Fruit fly (Drosophila melanogaster): ENCODE results near the gene crp.

Gene crp

dm6 chr2L:16257227-16258071 lies 30.1 kb downstream of the crp start, which contains the start of the genes PRL-1 and EndoGI (continued):
- TF ChIP-seq CG7963 (GFP tag; IDR thresholded peaks at IDR 0.05; ENCODE audit: partially characterized antibody): peak; percentile 99
- TF ChIP-seq CG34224 (GFP tag; IDR thresholded peaks at IDR 0.05; ENCODE audit: partially characterized antibody): peak; percentile 99
- no peak for TF ChIP-seq Lim3 (GFP tag; IDR thresholded peaks at IDR 0.05)
- TF ChIP-seq tap (tag; optimal IDR thresholded peaks at IDR 0.05): peak; percentile 87
- TF ChIP-seq bbx (GFP tag; IDR thresholded peaks at IDR 0.05; ENCODE audit: partially characterized antibody): peak; percentile 100
- TF ChIP-seq CG30403 (GFP tag; optimal IDR thresholded peaks at IDR 0.05): peak; percentile 71
- no peak for TF ChIP-seq ac (GFP tag; optimal IDR thresholded peaks at IDR 0.05)
- TF ChIP-seq Hr78 (GFP tag; optimal IDR thresholded peaks at IDR 0.05): peak in 1 of 2 experiments; percentile 26
- 0 out of 2 replicates have a peak, but pooled peaks have one; percentile 62 for TF ChIP-seq seq (GFP tag; IDR thresholded peaks at IDR 0.05)
- peak; percentile 100 for TF ChIP-seq CG16813 (GFP tag; IDR thresholded peaks at IDR 0.05; ENCODE audit: partially characterized antibody)
- TF ChIP-seq Dll (GFP tag; IDR thresholded peaks at IDR 0.05; ENCODE audit: partially characterized antibody): peak; percentile 98
- peak; percentile 99 for TF ChIP-seq knrl (GFP tag; IDR thresholded peaks at IDR 0.05; ENCODE audit: partially characterized antibody)
- peak; percentile 76 for TF ChIP-seq CG3847 (GFP tag; IDR thresholded peaks at IDR 0.05)
- TF ChIP-seq PHDP (tag; optimal IDR thresholded peaks at IDR 0.05): peak; percentile 94
- TF ChIP-seq NfI (GFP tag; optimal IDR thresholded peaks at IDR 0.05): peak; percentile 66
- no peak for TF ChIP-seq slp2 (GFP tag; optimal IDR thresholded peaks at IDR 0.05)
- peak; percentile 68 for TF ChIP-seq CG17359 (tag; optimal IDR thresholded peaks at IDR 0.05)
- TF ChIP-seq CG10462 (GFP tag; optimal IDR thresholded peaks at IDR 0.05): peak; percentile 19
- no peak for TF ChIP-seq dmrt99B (tag; optimal IDR thresholded peaks at IDR 0.05)
- peak; percentile 79 for TF ChIP-seq trem (tag; optimal IDR thresholded peaks at IDR 0.05)
- peak; percentile 90 for TF ChIP-seq CG18011 (GFP tag; optimal IDR thresholded peaks at IDR 0.05)
- no peak for TF ChIP-seq kni (GFP tag; optimal IDR thresholded peaks at IDR 0.05)
- no peak for TF ChIP-seq CG11398 (GFP tag; optimal IDR thresholded peaks at IDR 0.05)
- TF ChIP-seq CG9876 (GFP tag; optimal IDR thresholded peaks at IDR 0.05): no peak
- no peak for TF ChIP-seq Dip2 (GFP tag; IDR thresholded peaks at IDR 0.05)
- TF ChIP-seq disco-r (GFP tag; optimal IDR thresholded peaks at IDR 0.05): no peak
- TF ChIP-seq sug (tag; optimal IDR thresholded peaks at IDR 0.05): peak; percentile 77
- TF ChIP-seq slou (GFP tag; optimal IDR thresholded peaks at IDR 0.05): peak; percentile 74
- TF ChIP-seq fru (optimal IDR thresholded peaks at IDR 0.05): no peak
- TF ChIP-seq Hey (tag; optimal IDR thresholded peaks at IDR 0.05): no peak
- TF ChIP-seq CrebB (tag; optimal IDR thresholded peaks at IDR 0.05): peak; percentile 73
- peak; percentile 72 for TF ChIP-seq CG10979 (tag; optimal IDR thresholded peaks at IDR 0.05)
- peak; percentile 43; the same call in 1 of the 2 replicates for TF ChIP-seq CG8765 (GFP tag; IDR thresholded peaks at IDR 0.05)
- peak; percentile 44 for TF ChIP-seq HLHmδ (GFP tag; optimal IDR thresholded peaks at IDR 0.05)
- peak; percentile 74 for TF ChIP-seq CG10543 (GFP tag; optimal IDR thresholded peaks at IDR 0.05)
- peak; percentile 86 for TF ChIP-seq CG2712 (tag; optimal IDR thresholded peaks at IDR 0.05)
- TF ChIP-seq CG14710 (tag; optimal IDR thresholded peaks at IDR 0.05): peak; percentile 83
- TF ChIP-seq unc-4 (GFP tag; IDR thresholded peaks at IDR 0.05; ENCODE audit: partially characterized antibody): peak; percentile 98
- peak; percentile 81 for TF ChIP-seq CG4617 (GFP tag; optimal IDR thresholded peaks at IDR 0.05; ENCODE audit: borderline replicate concordance)
- peak; percentile 76 for TF ChIP-seq D19A (tag; optimal IDR thresholded peaks at IDR 0.05)
- TF ChIP-seq Deaf1 (tag; optimal IDR thresholded peaks at IDR 0.05): peak; percentile 62
- peak; percentile 74 for TF ChIP-seq sob (GFP tag; IDR thresholded peaks at IDR 0.05)
- peak; percentile 39 for TF ChIP-seq CG10431 (GFP tag; optimal IDR thresholded peaks at IDR 0.05)
- peak; percentile 89 for TF ChIP-seq CG17568 (GFP tag; optimal IDR thresholded peaks at IDR 0.05)
- no peak for TF ChIP-seq Bdp1 (GFP tag; optimal IDR thresholded peaks at IDR 0.05)
- TF ChIP-seq Rfx (GFP tag; IDR thresholded peaks at IDR 0.05): peak; percentile 76
- TF ChIP-seq eyg (GFP tag; optimal IDR thresholded peaks at IDR 0.05): no peak

Data from whole organism, embryonic.